Comparison of ENCODE assay signal across 1 fruit fly cellular context in genomic region chr2L:11399482-11400136, dm6.
TF ChIP-seq lines count a peak whose summit lies in the region.

No protein-coding gene starts in this region.

TF ChIP-seq in whole organism, prepupa, 60 proteins besides CTCF, POLR2A, EP300 and RAD21 (continued from another document):
- TF ChIP-seq CG6276 (GFP tag; optimal IDR thresholded peaks at IDR 0.05; lab: Kevin White, UChicago): no peak
- TF ChIP-seq Hr39 (GFP tag; optimal IDR thresholded peaks at IDR 0.05; lab: Kevin White, UChicago): peak; percentile 83
- peak; percentile 23 for TF ChIP-seq CG1621 (tag; optimal IDR thresholded peaks at IDR 0.05; lab: Kevin White, UChicago)
- TF ChIP-seq Sox14 (GFP tag; optimal IDR thresholded peaks at IDR 0.05; lab: Kevin White, UChicago): peak; percentile 81
- TF ChIP-seq Hr38 (GFP tag; optimal IDR thresholded peaks at IDR 0.05; lab: Kevin White, UChicago): no peak
- TF ChIP-seq ss (GFP tag; optimal IDR thresholded peaks at IDR 0.05; lab: Kevin White, UChicago): no peak
- TF ChIP-seq achi (GFP tag; optimal IDR thresholded peaks at IDR 0.05; lab: Kevin White, UChicago): peak; percentile 48
- TF ChIP-seq Hr4 (GFP tag; optimal IDR thresholded peaks at IDR 0.05; lab: Kevin White, UChicago): no peak
- TF ChIP-seq CG32006 (GFP tag; optimal IDR thresholded peaks at IDR 0.05; lab: Kevin White, UChicago): peak; percentile 78
- peak; percentile 29 for TF ChIP-seq vri (GFP tag; optimal IDR thresholded peaks at IDR 0.05; lab: Kevin White, UChicago)
- peak; percentile 69 for TF ChIP-seq Smox (GFP tag; optimal IDR thresholded peaks at IDR 0.05; lab: Kevin White, UChicago)
- TF ChIP-seq spab (GFP tag; optimal IDR thresholded peaks at IDR 0.05; lab: Kevin White, UChicago): no peak
- TF ChIP-seq CG8632 (GFP tag; optimal IDR thresholded peaks at IDR 0.05; lab: Kevin White, UChicago): peak; percentile 47
- no peak for TF ChIP-seq CG8319 (GFP tag; optimal IDR thresholded peaks at IDR 0.05; lab: Kevin White, UChicago)
- no peak for TF ChIP-seq CG16779 (tag; optimal IDR thresholded peaks at IDR 0.05; lab: Kevin White, UChicago)
- TF ChIP-seq Ets96B (tag; optimal IDR thresholded peaks at IDR 0.05; lab: Kevin White, UChicago): no peak
- TF ChIP-seq CG6808 (GFP tag; optimal IDR thresholded peaks at IDR 0.05; lab: Kevin White, UChicago): peak; percentile 9
- no peak for TF ChIP-seq Eip75B (GFP tag; optimal IDR thresholded peaks at IDR 0.05; lab: Kevin White, UChicago)
- peak; percentile 56 for TF ChIP-seq lz (GFP tag; optimal IDR thresholded peaks at IDR 0.05; lab: Kevin White, UChicago)
- peak; percentile 52 for TF ChIP-seq net (GFP tag; optimal IDR thresholded peaks at IDR 0.05; lab: Kevin White, UChicago)
- TF ChIP-seq dac (GFP tag; optimal IDR thresholded peaks at IDR 0.05; lab: Kevin White, UChicago): no peak
- no peak for TF ChIP-seq CG3032 (tag; optimal IDR thresholded peaks at IDR 0.05; lab: Kevin White, UChicago)
- TF ChIP-seq CG34406 (GFP tag; optimal IDR thresholded peaks at IDR 0.05; lab: Kevin White, UChicago): peak; percentile 37
- TF ChIP-seq Lpt (GFP tag; optimal IDR thresholded peaks at IDR 0.05; lab: Kevin White, UChicago): peak; percentile 40
- peak; percentile 70 for TF ChIP-seq CG6792 (GFP tag; optimal IDR thresholded peaks at IDR 0.05; lab: Kevin White, UChicago)
- TF ChIP-seq CG15336 (GFP tag; IDR thresholded peaks at IDR 0.05; lab: Robert Waterston, UW): peak; percentile 44; the same call in 1 of the 2 replicates
- TF ChIP-seq CG10669 (GFP tag; optimal IDR thresholded peaks at IDR 0.05; lab: Kevin White, UChicago): no peak
- TF ChIP-seq esn (GFP tag; optimal IDR thresholded peaks at IDR 0.05; lab: Kevin White, UChicago): peak; percentile 82
- peak; percentile 37 for TF ChIP-seq CG4318 (GFP tag; optimal IDR thresholded peaks at IDR 0.05; lab: Kevin White, UChicago)
- TF ChIP-seq CG10631 (GFP tag; optimal IDR thresholded peaks at IDR 0.05; lab: Kevin White, UChicago): peak; percentile 76
- no peak for TF ChIP-seq CG6163 (GFP tag; IDR thresholded peaks at IDR 0.05; lab: Robert Waterston, UW)
- no peak for TF ChIP-seq CG7368 (GFP tag; optimal IDR thresholded peaks at IDR 0.05; lab: Kevin White, UChicago)
- no peak for TF ChIP-seq topi (GFP tag; optimal IDR thresholded peaks at IDR 0.05; lab: Kevin White, UChicago)
- TF ChIP-seq Eip78C (GFP tag; lab: Kevin White, UChicago): no peak
